Worm (Caenorhabditis elegans): ENCODE measurements around the gene nhr-43.

nhr-43 gene

DNA sequence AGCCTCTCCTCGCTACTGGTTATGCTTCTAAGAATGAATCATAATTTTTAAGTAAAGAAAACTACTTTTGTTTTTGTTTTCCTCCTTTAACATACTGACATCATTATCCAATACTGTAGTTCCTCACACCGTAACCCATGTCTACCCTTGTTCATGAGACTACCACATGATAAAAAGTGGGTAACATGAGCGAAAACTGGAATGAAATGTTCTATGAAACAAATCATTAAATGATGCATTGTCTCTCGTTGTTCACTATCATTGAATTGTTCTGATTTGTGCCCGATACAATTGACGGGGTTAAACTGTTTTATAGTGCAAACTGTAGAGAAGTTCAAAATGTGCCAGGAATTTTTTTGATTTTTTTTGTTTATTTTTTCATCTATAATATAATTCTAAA, 1.7 kb upstream of the nhr-43 start (continued):
- TF ChIP-seq snpc-4 (tag; optimal IDR thresholded peaks at IDR 0.05) (no peak), arid-1 (GFP tag; conservative IDR thresholded peaks at IDR 0.05) (no peak), unc-39 (tag; optimal IDR thresholded peaks at IDR 0.05) (no peak), nhr-48 (tag; optimal IDR thresholded peaks at IDR 0.05) (peak; percentile 70), nhr-77 (tag; optimal IDR thresholded peaks at IDR 0.05) (no peak), dmd-6 (GFP tag; IDR thresholded peaks at IDR 0.05) (peak; percentile 71), unc-62 (GFP tag; optimal IDR thresholded peaks at IDR 0.05 in 1 of 2) (peak in 1 of 2 experiments; percentile 85), unc-62 (tag; optimal IDR thresholded peaks at IDR 0.05) (no peak), sdz-12 (GFP tag; optimal IDR thresholded peaks at IDR 0.05) (no peak), Y5F2A.4 (GFP tag; optimal IDR thresholded peaks at IDR 0.05) (no peak), dve-1 (tag; optimal IDR thresholded peaks at IDR 0.05; ENCODE audit: insufficient read depth) (no peak), daf-8 (GFP tag; IDR thresholded peaks at IDR 0.05) (no peak), lsy-2 (tag; optimal IDR thresholded peaks at IDR 0.05) (peak in 1 of 2 experiments; percentile 67), hmg-1.1 (GFP tag; IDR thresholded peaks at IDR 0.05) (no peak), mxl-3 (GFP tag; optimal IDR thresholded peaks at IDR 0.05) (peak; percentile 41), mdl-1 (tag; optimal IDR thresholded peaks at IDR 0.05) (peak in 1 of 2 experiments; percentile 44), egl-27 (tag; optimal IDR thresholded peaks at IDR 0.05) (no peak), hlh-30 (tag; optimal IDR thresholded peaks at IDR 0.05; ENCODE audit: insufficient read depth) (peak; percentile 85), nhr-25 (tag; optimal IDR thresholded peaks at IDR 0.05; ENCODE audit: borderline replicate concordance, insufficient read depth) (no peak), rbr-2 (tag; optimal IDR thresholded peaks at IDR 0.05) (no peak), mxl-2 (GFP tag; conservative IDR thresholded peaks at IDR 0.05) (no peak), cey-2 (tag; optimal IDR thresholded peaks at IDR 0.05; ENCODE audit: borderline replicate concordance, insufficient read depth) (peak; percentile 8)

DNA sequence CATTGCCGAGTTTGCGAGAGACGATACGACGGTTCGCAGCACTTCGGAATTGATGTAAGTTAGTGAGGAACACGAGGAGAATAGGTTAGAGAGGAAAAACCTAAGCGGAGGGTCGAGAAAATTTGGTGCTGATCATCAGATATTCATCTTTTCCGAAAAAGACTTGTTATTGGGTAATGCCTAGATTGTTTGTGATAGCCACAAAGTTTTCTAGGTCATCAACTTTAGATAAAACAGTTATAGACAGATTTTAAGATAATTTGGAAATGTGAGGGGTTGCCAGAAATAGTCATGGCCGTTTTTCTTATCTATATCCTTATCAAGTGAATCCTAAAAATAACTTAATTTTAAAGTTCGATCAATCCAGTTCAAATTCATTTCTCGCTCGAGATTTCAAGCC, 1.0 kb downstream of the nhr-43 start:
- no peak for TF ChIP-seq nhr-237 (tag; optimal IDR thresholded peaks at IDR 0.05)
- TF ChIP-seq unc-62 (GFP tag; optimal IDR thresholded peaks at IDR 0.05 in 1 of 2): peak in 1 of 2 experiments; percentile 90
- no peak for TF ChIP-seq unc-62 (tag; optimal IDR thresholded peaks at IDR 0.05)

DNA sequence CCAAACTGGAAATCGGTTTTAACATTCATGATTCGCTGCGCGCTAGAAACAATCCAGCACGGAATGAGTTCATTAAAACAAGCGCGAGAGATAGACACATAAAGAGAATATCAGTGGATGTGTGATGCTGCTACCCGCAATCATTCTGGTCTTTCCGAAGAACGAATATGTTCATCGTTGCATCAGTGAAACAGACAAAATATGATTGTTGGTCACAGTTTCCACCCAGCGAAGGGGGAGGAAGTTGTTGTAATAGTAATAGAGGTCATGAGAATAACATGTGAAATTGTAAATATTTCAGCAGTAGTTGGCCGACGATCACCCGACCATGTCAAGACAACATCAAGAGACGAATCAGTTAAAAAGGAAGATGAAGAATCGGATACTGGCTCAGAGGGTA, 1.8 kb downstream of the nhr-43 start:
- TF ChIP-seq egl-27 (tag; optimal IDR thresholded peaks at IDR 0.05): no peak
- TF ChIP-seq nhr-77 (tag; optimal IDR thresholded peaks at IDR 0.05): no peak
- no peak for TF ChIP-seq madf-5 (GFP tag; IDR thresholded peaks at IDR 0.05)
- TF ChIP-seq F49E8.2 (tag; optimal IDR thresholded peaks at IDR 0.05; ENCODE audit: borderline replicate concordance): no peak
- TF ChIP-seq nhr-48 (tag; optimal IDR thresholded peaks at IDR 0.05): peak; percentile 48
- peak; percentile 55 for TF ChIP-seq hlh-11 (tag; optimal IDR thresholded peaks at IDR 0.05)
- TF ChIP-seq daf-8 (GFP tag; IDR thresholded peaks at IDR 0.05): no peak
- TF ChIP-seq ZK546.5 (tag; optimal IDR thresholded peaks at IDR 0.05): no peak
- peak; percentile 54 for TF ChIP-seq cey-2 (tag; optimal IDR thresholded peaks at IDR 0.05; ENCODE audit: borderline replicate concordance, insufficient read depth)
- no peak for TF ChIP-seq ztf-11 (tag; optimal IDR thresholded peaks at IDR 0.05)
- TF ChIP-seq mes-2 (tag; optimal IDR thresholded peaks at IDR 0.05; ENCODE audit: poor library complexity, severe bottlenecking): no peak
- no peak for TF ChIP-seq ceh-20 (GFP tag; IDR thresholded peaks at IDR 0.05)
- TF ChIP-seq nhr-10 (tag; optimal IDR thresholded peaks at IDR 0.05): peak; percentile 34
- peak; percentile 48 for TF ChIP-seq nhr-28 (tag; optimal IDR thresholded peaks at IDR 0.05)
- TF ChIP-seq F26F4.8 (GFP tag; conservative IDR thresholded peaks at IDR 0.05): no peak
- TF ChIP-seq nhr-42 (GFP tag; IDR thresholded peaks at IDR 0.05): no peak
- peak in 1 of 2 experiments; percentile 70 for TF ChIP-seq mdl-1 (tag; optimal IDR thresholded peaks at IDR 0.05)
- TF ChIP-seq F10B5.3 (tag; optimal IDR thresholded peaks at IDR 0.05): no peak
- no peak for TF ChIP-seq ama-1 (optimal IDR thresholded peaks at IDR 0.05)
- no peak for TF ChIP-seq unc-130 (GFP tag; optimal IDR thresholded peaks at IDR 0.05)
- TF ChIP-seq pqm-1 (tag; optimal IDR thresholded peaks at IDR 0.05): no peak
- TF ChIP-seq mxl-2 (GFP tag; conservative IDR thresholded peaks at IDR 0.05): peak; percentile 52; the same call in 1 of the 2 replicates
- TF ChIP-seq hlh-30 (tag; optimal IDR thresholded peaks at IDR 0.05; ENCODE audit: insufficient read depth): peak; percentile 62
- peak; percentile 9 for TF ChIP-seq mep-1 (tag; optimal IDR thresholded peaks at IDR 0.05)
- no peak for TF ChIP-seq unc-39 (tag; optimal IDR thresholded peaks at IDR 0.05)
- no peak for TF ChIP-seq dve-1 (tag; optimal IDR thresholded peaks at IDR 0.05; ENCODE audit: insufficient read depth)
- peak; percentile 49; the same call in 1 of the 2 replicates for TF ChIP-seq dmd-6 (GFP tag; IDR thresholded peaks at IDR 0.05)
- TF ChIP-seq pha-4 (GFP tag; IDR thresholded peaks at IDR 0.05): no peak
- TF ChIP-seq pha-4 (tag; optimal IDR thresholded peaks at IDR 0.05): no peak
- peak; percentile 11 for TF ChIP-seq mxl-3 (GFP tag; optimal IDR thresholded peaks at IDR 0.05)
- no peak for TF ChIP-seq hif-1 (tag; optimal IDR thresholded peaks at IDR 0.05)
- TF ChIP-seq nhr-25 (tag; optimal IDR thresholded peaks at IDR 0.05; ENCODE audit: borderline replicate concordance, insufficient read depth): peak; percentile 66

Measured in whole organism, L4 larva.